4 worm cellular contexts compared by ENCODE assay signal in the genomic region with DNA sequence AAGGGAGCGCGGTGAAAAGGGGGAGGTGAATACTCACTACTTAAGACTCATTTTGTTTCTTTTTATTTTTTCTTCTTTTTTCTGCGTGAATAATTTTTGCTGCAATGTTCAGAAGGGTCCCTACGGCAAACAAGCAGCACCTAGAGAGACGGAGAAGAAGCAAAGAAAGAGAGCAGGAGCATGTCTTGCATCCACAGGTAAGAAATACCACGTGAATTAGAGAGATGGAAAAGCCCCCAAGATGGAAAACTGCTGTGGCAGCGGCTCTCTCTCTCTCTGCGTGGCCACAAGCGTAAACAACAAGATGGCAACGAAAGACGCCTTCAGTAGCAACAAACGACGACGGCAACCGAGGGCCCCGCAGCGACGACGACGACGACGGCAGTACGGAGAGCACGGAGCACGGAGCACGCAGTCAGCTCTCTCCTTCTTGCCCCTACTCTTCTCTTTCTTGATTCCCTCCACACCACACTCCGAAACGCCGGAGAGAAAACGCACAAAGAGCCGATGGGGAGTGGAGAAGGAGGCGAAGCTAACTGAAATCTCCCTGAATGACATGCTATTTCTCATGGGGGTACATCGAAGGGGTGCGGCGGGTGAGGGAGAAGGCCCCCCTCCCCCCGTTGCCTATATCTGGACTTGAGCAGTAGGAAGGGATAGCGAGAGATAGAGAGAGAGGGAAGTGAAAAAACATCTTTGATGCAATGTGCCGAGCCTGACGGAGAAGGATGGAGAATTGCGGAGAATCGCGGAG.
TF ChIP-seq lines count a peak whose summit lies in the region.

No protein-coding gene starts in this region.

TF ChIP-seq in whole organism, L2 larva, 48 proteins besides CTCF, POLR2A, EP300 and RAD21 (continues in another document):
- TF ChIP-seq nhr-12 (tag; optimal IDR thresholded peaks at IDR 0.05; lab: Kevin White, UChicago) (no peak), elt-3 (tag; optimal IDR thresholded peaks at IDR 0.05; lab: Kevin White, UChicago) (no peak), gmeb-1 (tag; optimal IDR thresholded peaks at IDR 0.05; lab: Kevin White, UChicago) (no peak), aly-2 (tag; optimal IDR thresholded peaks at IDR 0.05; lab: Kevin White, UChicago) (no peak), sma-9 (GFP tag; optimal IDR thresholded peaks at IDR 0.05; lab: Kevin White, UChicago) (peak; percentile 75), sma-9 (tag; optimal IDR thresholded peaks at IDR 0.05; lab: Kevin White, UChicago) (no peak), lsy-2 (tag; optimal IDR thresholded peaks at IDR 0.05; lab: Kevin White, UChicago) (peak in 1 of 2 experiments; percentile 55), sma-3 (GFP tag; optimal IDR thresholded peaks at IDR 0.05; lab: Kevin White, UChicago) (no peak), dmd-4 (tag; optimal IDR thresholded peaks at IDR 0.05; lab: Kevin White, UChicago) (no peak), nhr-25 (tag; optimal IDR thresholded peaks at IDR 0.05; lab: Kevin White, UChicago) (no peak), fos-1 (tag; optimal IDR thresholded peaks at IDR 0.05; lab: Kevin White, UChicago) (no peak), ama-1 (optimal IDR thresholded peaks at IDR 0.05; lab: Kevin White, UChicago) (no peak), Y55F3AM.14 (GFP tag; optimal IDR thresholded peaks at IDR 0.05; lab: Kevin White, UChicago) (no peak), ceh-82 (tag; optimal IDR thresholded peaks at IDR 0.05; lab: Kevin White, UChicago) (no peak), nhr-77 (tag; optimal IDR thresholded peaks at IDR 0.05; lab: Kevin White, UChicago) (no peak), nhr-6 (tag; optimal IDR thresholded peaks at IDR 0.05; lab: Kevin White, UChicago) (no peak), blmp-1 (tag; optimal IDR thresholded peaks at IDR 0.05; lab: Kevin White, UChicago; ENCODE audit: insufficient read depth) (no peak), ztf-4 (tag; optimal IDR thresholded peaks at IDR 0.05; lab: Kevin White, UChicago) (peak; percentile 31), nhr-237 (tag; optimal IDR thresholded peaks at IDR 0.05; lab: Kevin White, UChicago) (no peak), ceh-16 (tag; optimal IDR thresholded peaks at IDR 0.05; lab: Kevin White, UChicago) (peak; percentile 10), ztf-1 (GFP tag; conservative IDR thresholded peaks at IDR 0.05; lab: Robert Waterston, UW) (no peak)

TF ChIP-seq in whole organism, L4 larva, 104 proteins besides CTCF, POLR2A, EP300 and RAD21 (continues in another document):
- no peak for TF ChIP-seq dmd-8 (GFP tag; IDR thresholded peaks at IDR 0.05; lab: Robert Waterston, UW)
- no peak for TF ChIP-seq spr-3 (GFP tag; optimal IDR thresholded peaks at IDR 0.05; lab: Kevin White, UChicago)
- TF ChIP-seq daf-16 (GFP tag; optimal IDR thresholded peaks at IDR 0.05; lab: Kevin White, UChicago), result peak in 1 of 2 experiments; percentile 14
- TF ChIP-seq daf-16 (tag; optimal IDR thresholded peaks at IDR 0.05; lab: Kevin White, UChicago), result no peak
- TF ChIP-seq lsy-2 (tag; optimal IDR thresholded peaks at IDR 0.05; lab: Kevin White, UChicago), result peak in 1 of 2 experiments; percentile 62
- peak; percentile 37 for TF ChIP-seq nhr-48 (tag; optimal IDR thresholded peaks at IDR 0.05; lab: Kevin White, UChicago)
- no peak for TF ChIP-seq ama-1 (optimal IDR thresholded peaks at IDR 0.05; lab: Kevin White, UChicago)
- peak; percentile 38 for TF ChIP-seq hlh-30 (tag; optimal IDR thresholded peaks at IDR 0.05; lab: Kevin White, UChicago; ENCODE audit: insufficient read depth)
- TF ChIP-seq hif-1 (tag; optimal IDR thresholded peaks at IDR 0.05; lab: Kevin White, UChicago), result peak in 1 of 2 experiments; percentile 34
- TF ChIP-seq lin-38 (GFP tag; IDR thresholded peaks at IDR 0.05; lab: Robert Waterston, UW), result no peak
- TF ChIP-seq tag-97 (GFP tag; IDR thresholded peaks at IDR 0.05; lab: Robert Waterston, UW), result no peak
- no peak for TF ChIP-seq zip-11 (GFP tag; IDR thresholded peaks at IDR 0.05; lab: Robert Waterston, UW)
- no peak for TF ChIP-seq nhr-28 (tag; optimal IDR thresholded peaks at IDR 0.05; lab: Kevin White, UChicago)
- peak; percentile 85 for TF ChIP-seq hmg-1.1 (GFP tag; IDR thresholded peaks at IDR 0.05; lab: Robert Waterston, UW)
- TF ChIP-seq ceh-20 (GFP tag; IDR thresholded peaks at IDR 0.05; lab: Robert Waterston, UW), result peak; percentile 18; the same call in 1 of the 2 replicates
- peak; percentile 47 for TF ChIP-seq nhr-11 (tag; optimal IDR thresholded peaks at IDR 0.05; lab: Kevin White, UChicago)
- TF ChIP-seq unc-130 (GFP tag; optimal IDR thresholded peaks at IDR 0.05; lab: Kevin White, UChicago), result no peak
- TF ChIP-seq arid-1 (GFP tag; conservative IDR thresholded peaks at IDR 0.05; lab: Robert Waterston, UW), result no peak
- TF ChIP-seq pha-4 (GFP tag; IDR thresholded peaks at IDR 0.05; lab: Robert Waterston, UW), result no peak
- TF ChIP-seq pha-4 (tag; optimal IDR thresholded peaks at IDR 0.05; lab: Kevin White, UChicago), result no peak
- no peak for TF ChIP-seq ceh-44 (GFP tag; IDR thresholded peaks at IDR 0.05; lab: Robert Waterston, UW)
- no peak for TF ChIP-seq D1046.2 (GFP tag; IDR thresholded peaks at IDR 0.05; lab: Robert Waterston, UW)

TF ChIP-seq in whole organism, late embryonic, 69 proteins besides CTCF, POLR2A, EP300 and RAD21 (continues in another document):
- TF ChIP-seq unc-3 (GFP tag; conservative IDR thresholded peaks at IDR 0.05; lab: Robert Waterston, UW), result no peak
- peak; percentile 44 for TF ChIP-seq unc-3 (tag; optimal IDR thresholded peaks at IDR 0.05; lab: Kevin White, UChicago)
- TF ChIP-seq mec-3 (tag; optimal IDR thresholded peaks at IDR 0.05; lab: Kevin White, UChicago; ENCODE audit: borderline replicate concordance), result peak; percentile 57
- TF ChIP-seq unc-86 (tag; optimal IDR thresholded peaks at IDR 0.05; lab: Kevin White, UChicago), result peak; percentile 31
- TF ChIP-seq tbx-7 (tag; optimal IDR thresholded peaks at IDR 0.05; lab: Kevin White, UChicago), result peak; percentile 39
- TF ChIP-seq rnt-1 (tag; optimal IDR thresholded peaks at IDR 0.05; lab: Kevin White, UChicago), result peak; percentile 30
- peak; percentile 81 for TF ChIP-seq tbx-2 (tag; optimal IDR thresholded peaks at IDR 0.05; lab: Kevin White, UChicago)
- peak; percentile 60 for TF ChIP-seq F13H6.1 (tag; optimal IDR thresholded peaks at IDR 0.05; lab: Kevin White, UChicago)
- peak; percentile 44 for TF ChIP-seq dmd-4 (tag; optimal IDR thresholded peaks at IDR 0.05; lab: Kevin White, UChicago; ENCODE audit: borderline replicate concordance)
- peak; percentile 88 for TF ChIP-seq ceh-31 (tag; optimal IDR thresholded peaks at IDR 0.05; lab: Kevin White, UChicago)
- TF ChIP-seq lin-11 (tag; optimal IDR thresholded peaks at IDR 0.05; lab: Kevin White, UChicago), result no peak
- peak; percentile 33 for TF ChIP-seq madf-2 (tag; optimal IDR thresholded peaks at IDR 0.05; lab: Kevin White, UChicago)
- no peak for TF ChIP-seq elt-2 (tag; optimal IDR thresholded peaks at IDR 0.05; lab: Kevin White, UChicago)
- TF ChIP-seq K02D7.2 (tag; optimal IDR thresholded peaks at IDR 0.05; lab: Kevin White, UChicago), result no peak
- peak; percentile 73 for TF ChIP-seq unc-42 (tag; optimal IDR thresholded peaks at IDR 0.05; lab: Kevin White, UChicago)
- no peak for TF ChIP-seq zip-5 (tag; optimal IDR thresholded peaks at IDR 0.05; lab: Kevin White, UChicago)
- TF ChIP-seq hlh-13 (GFP tag; optimal IDR thresholded peaks at IDR 0.05; lab: Kevin White, UChicago), result no peak
- TF ChIP-seq nfya-1 (tag; optimal IDR thresholded peaks at IDR 0.05; lab: Kevin White, UChicago), result peak; percentile 60
- TF ChIP-seq ref-2 (tag; optimal IDR thresholded peaks at IDR 0.05; lab: Kevin White, UChicago), result peak; percentile 77
- peak; percentile 82 for TF ChIP-seq ceh-34 (tag; optimal IDR thresholded peaks at IDR 0.05; lab: Kevin White, UChicago)
- peak; percentile 48 for TF ChIP-seq K09A11.1 (tag; optimal IDR thresholded peaks at IDR 0.05; lab: Kevin White, UChicago; ENCODE audit: insufficient read depth)
- TF ChIP-seq pros-1 (tag; optimal IDR thresholded peaks at IDR 0.05; lab: Kevin White, UChicago), result peak; percentile 81
- peak; percentile 26 for TF ChIP-seq ceh-48 (tag; optimal IDR thresholded peaks at IDR 0.05; lab: Kevin White, UChicago)

TF ChIP-seq in whole organism, mixed stage, embryonic, 35 proteins besides CTCF, POLR2A, EP300 and RAD21:
- TF ChIP-seq lin-13 (tag; optimal IDR thresholded peaks at IDR 0.05; lab: Kevin White, UChicago) (no peak), lin-32 (GFP tag; optimal IDR thresholded peaks at IDR 0.05; lab: Kevin White, UChicago) (no peak), snpc-4 (tag; optimal IDR thresholded peaks at IDR 0.05; lab: Kevin White, UChicago) (no peak), flh-1 (GFP tag; optimal IDR thresholded peaks at IDR 0.05; lab: Kevin White, UChicago) (no peak), mls-2 (tag; optimal IDR thresholded peaks at IDR 0.05; lab: Kevin White, UChicago) (peak; percentile 10), mab-5 (tag; optimal IDR thresholded peaks at IDR 0.05; lab: Kevin White, UChicago) (no peak), ham-2 (GFP tag; optimal IDR thresholded peaks at IDR 0.05; lab: Kevin White, UChicago) (peak; percentile 20), unc-62 (GFP tag; optimal IDR thresholded peaks at IDR 0.05; lab: Kevin White, UChicago) (peak; percentile 30), pha-4 (tag; optimal IDR thresholded peaks at IDR 0.05; lab: Kevin White, UChicago) (no peak), sptf-1 (tag; optimal IDR thresholded peaks at IDR 0.05; lab: Kevin White, UChicago) (no peak), hlh-1 (tag; optimal IDR thresholded peaks at IDR 0.05; lab: Kevin White, UChicago) (peak; percentile 21), elt-3 (tag; optimal IDR thresholded peaks at IDR 0.05; lab: Kevin White, UChicago) (no peak), lsy-2 (tag; optimal IDR thresholded peaks at IDR 0.05; lab: Kevin White, UChicago) (peak; percentile 30), cnd-1 (tag; optimal IDR thresholded peaks at IDR 0.05; lab: Kevin White, UChicago) (peak; percentile 28), nhr-28 (tag; optimal IDR thresholded peaks at IDR 0.05; lab: Kevin White, UChicago) (no peak), ces-1 (GFP tag; optimal IDR thresholded peaks at IDR 0.05; lab: Kevin White, UChicago) (peak; percentile 56), zip-8 (tag; optimal IDR thresholded peaks at IDR 0.05; lab: Kevin White, UChicago) (no peak), ztf-11 (tag; optimal IDR thresholded peaks at IDR 0.05; lab: Kevin White, UChicago) (peak; percentile 72), unc-120 (tag; optimal IDR thresholded peaks at IDR 0.05; lab: Kevin White, UChicago; ENCODE audit: poor library complexity, severe bottlenecking) (peak; percentile 99), mep-1 (tag; optimal IDR thresholded peaks at IDR 0.05; lab: Kevin White, UChicago) (peak; percentile 65), blmp-1 (tag; optimal IDR thresholded peaks at IDR 0.05; lab: Kevin White, UChicago) (no peak), drap-1 (GFP tag; optimal IDR thresholded peaks at IDR 0.05; lab: Kevin White, UChicago) (peak; percentile 59), ceh-39 (tag; optimal IDR thresholded peaks at IDR 0.05; lab: Kevin White, UChicago) (no peak), nhr-12 (tag; optimal IDR thresholded peaks at IDR 0.05; lab: Kevin White, UChicago) (no peak)
